Worm (Caenorhabditis elegans) whole organism, L3 larva: Measurements from ENCODE around the gene K03H6.4.

Source experiments
- R02D3.7 ChIP-seq: fragments of 150-350 bp; optimal IDR thresholded peaks from 2 replicates; lab custom pipeline; 2014; ENCODE audit warnings: missing biosample characterization, missing genetic modification characterization
- ZK546.5 ChIP-seq: sonication (generic microtip); optimal IDR thresholded peaks from 2 replicates; lab custom pipeline; 2017; ENCODE audit warnings: missing biosample characterization, missing genetic modification characterization
- aly-2 ChIP-seq: fragments of 150-350 bp; optimal IDR thresholded peaks from 2 replicates; lab custom pipeline; 2014; ENCODE audit warnings: missing biosample characterization, missing genetic modification characterization
- ama-1 ChIP-seq: fragments of 150-350 bp; optimal IDR thresholded peaks from 2 replicates; lab custom pipeline; 2018
- ceh-16 ChIP-seq: sonication (generic microtip); optimal IDR thresholded peaks from 2 replicates; lab custom pipeline; 2017; ENCODE audit warnings: missing biosample characterization, missing genetic modification characterization
- ceh-28 ChIP-seq: fragments of 150-350 bp; optimal IDR thresholded peaks from 2 replicates; lab custom pipeline; 2014; ENCODE audit warnings: missing biosample characterization, missing genetic modification reagents, missing genetic modification characterization
- ceh-9 ChIP-seq: sonication (generic microtip); optimal IDR thresholded peaks from 2 replicates; lab custom pipeline; 2018; ENCODE audit warnings: missing biosample characterization, missing genetic modification characterization
- daf-12 ChIP-seq: fragments of 150-350 bp; optimal IDR thresholded peaks from 2 replicates; lab custom pipeline; 2014; ENCODE audit warnings: missing biosample characterization, missing genetic modification reagents, missing genetic modification characterization
- egl-27 ChIP-seq: sonication (generic microtip); optimal IDR thresholded peaks from 4 replicates; lab custom pipeline; 2017; ENCODE audit warnings: missing biosample characterization, missing genetic modification reagents, missing genetic modification characterization
- egl-5 ChIP-seq: fragments of 150-350 bp; optimal IDR thresholded peaks from 2 replicates; lab custom pipeline; 2017; ENCODE audit warnings: missing biosample characterization, missing genetic modification reagents, missing genetic modification characterization, inconsistent platforms
- elt-2 ChIP-seq: sonication (generic microtip); optimal IDR thresholded peaks from 2 replicates; lab custom pipeline; 2016; ENCODE audit warnings: missing genetic modification reagents, mild to moderate bottlenecking, missing genetic modification characterization, missing compliant biosample characterization
- elt-3 ChIP-seq, 3 experiments: fragments of 150-350 bp in 1 of 3; sonication (generic microtip) in 2 of 3; optimal IDR thresholded peaks; 2 replicates in 2 of 3; 4 replicates in 1 of 3; lab custom pipeline; 2014 to 2017; ENCODE audit warnings: missing biosample characterization in 3 of 3, missing genetic modification characterization in 3 of 3
- eor-1 ChIP-seq, 2 experiments: fragments of 150-350 bp; optimal IDR thresholded peaks; 2 replicates each; lab custom pipeline; 2014 to 2018; ENCODE audit warnings: missing biosample characterization in 2 of 2, missing genetic modification characterization in 2 of 2
- hmg-11 ChIP-seq: sonication (generic microtip); optimal IDR thresholded peaks from 2 replicates; lab custom pipeline; 2016; ENCODE audit warnings: missing genetic modification characterization, missing compliant biosample characterization
- lin-15B ChIP-seq: fragments of 150-350 bp; optimal IDR thresholded peaks from 2 replicates; lab custom pipeline; 2014; ENCODE audit warnings: missing biosample characterization, missing genetic modification characterization
- mdl-1 ChIP-seq: fragments of 150-350 bp; optimal IDR thresholded peaks from 2 replicates; lab custom pipeline; 2014; ENCODE audit warnings: missing biosample characterization, missing genetic modification characterization
- mml-1 ChIP-seq: fragments of 150-350 bp; sonication (generic microtip); optimal IDR thresholded peaks from 3 replicates; lab custom pipeline; 2014; ENCODE audit warnings: missing biosample characterization, missing genetic modification characterization
- nfya-1 ChIP-seq: sonication (generic microtip); optimal IDR thresholded peaks from 2 replicates; lab custom pipeline; 2017; ENCODE audit warnings: missing genetic modification characterization, mild to moderate bottlenecking, missing compliant biosample characterization, antibody characterized with exemption, moderate library complexity; ENCODE audit not compliant: insufficient read depth
- nhr-11 ChIP-seq: fragments of 150-350 bp; optimal IDR thresholded peaks from 2 replicates; lab custom pipeline; 2014; ENCODE audit warnings: missing biosample characterization, missing genetic modification characterization
- nhr-23 ChIP-seq: fragments of 150-350 bp; optimal IDR thresholded peaks from 2 replicates; lab custom pipeline; 2014; ENCODE audit warnings: missing biosample characterization, missing genetic modification reagents, missing genetic modification characterization
- nhr-28 ChIP-seq: fragments of 150-350 bp; optimal IDR thresholded peaks from 2 replicates; lab custom pipeline; 2014; ENCODE audit warnings: missing biosample characterization, missing genetic modification characterization
- nhr-43 ChIP-seq: sonication (generic microtip); optimal IDR thresholded peaks from 2 replicates; lab custom pipeline; 2016; ENCODE audit warnings: mild to moderate bottlenecking, missing genetic modification characterization, missing compliant biosample characterization; ENCODE audit not compliant: poor library complexity, severe bottlenecking
- nhr-77 ChIP-seq: fragments of 150-350 bp; optimal IDR thresholded peaks from 2 replicates; lab custom pipeline; 2014; ENCODE audit warnings: missing biosample characterization, missing genetic modification characterization
- pha-4 ChIP-seq: fragments of 150-350 bp; optimal IDR thresholded peaks from 2 replicates; lab custom pipeline; 2014; ENCODE audit warnings: missing biosample characterization, missing genetic modification reagents, missing genetic modification characterization
- pqm-1 ChIP-seq: fragments of 150-350 bp; optimal IDR thresholded peaks from 2 replicates; lab custom pipeline; 2017; ENCODE audit warnings: missing biosample characterization, missing genetic modification characterization, inconsistent platforms
- snpc-4 ChIP-seq: fragments of 150-350 bp; optimal IDR thresholded peaks from 2 replicates; lab custom pipeline; 2014; ENCODE audit warnings: missing biosample characterization, missing genetic modification characterization
- tbx-2 ChIP-seq: sonication (generic microtip); optimal IDR thresholded peaks from 2 replicates; lab custom pipeline; 2016; ENCODE audit warnings: mild to moderate bottlenecking, missing genetic modification characterization, missing compliant biosample characterization
- unc-39 ChIP-seq: sonication (generic microtip); optimal IDR thresholded peaks from 4 replicates; lab custom pipeline; 2017; ENCODE audit warnings: missing biosample characterization, missing genetic modification characterization
- unc-62 ChIP-seq: fragments of 150-350 bp; sonication (generic microtip); optimal IDR thresholded peaks from 4 replicates; lab custom pipeline; 2014; ENCODE audit warnings: missing biosample characterization, missing genetic modification reagents, missing genetic modification characterization

Gene K03H6.4

DNA sequence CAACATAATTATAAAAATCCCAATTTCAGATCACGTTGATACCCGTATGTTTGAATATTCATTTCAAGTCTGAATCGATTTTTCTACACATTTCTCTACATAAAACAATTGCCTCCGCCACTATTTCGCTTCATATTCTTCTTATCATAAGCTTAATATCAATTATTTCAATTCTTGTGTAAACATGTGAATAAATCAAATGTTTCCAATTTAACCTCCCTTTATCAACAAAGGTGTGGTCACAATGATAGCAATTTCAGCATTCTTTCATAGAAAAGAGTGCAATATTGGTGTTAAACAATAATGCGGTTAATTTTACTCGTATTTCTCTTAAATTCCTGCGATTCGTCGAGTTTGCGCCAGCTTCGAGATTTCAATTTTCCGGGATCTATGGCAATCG is 38.8 kb upstream of the K03H6.4 start, which contains the start of gene Y41D4B.17:
TSS of gene Y41D4B.17 (plus strand) at position 174 of the 400 bp plus-strand sequence.
- TF ChIP-seq pha-4 (tag; lab: Kevin White, UChicago): peak; percentile 39
- peak; percentile 68 for TF ChIP-seq elt-2
- no peak for TF ChIP-seq hmg-11 (tag; lab: Kevin White, UChicago)
- peak; percentile 28 for TF ChIP-seq pqm-1
- TF ChIP-seq ceh-16 (tag; lab: Kevin White, UChicago): no peak
- no peak for TF ChIP-seq R02D3.7
- no peak for TF ChIP-seq ZK546.5 (tag; lab: Kevin White, UChicago)
- TF ChIP-seq aly-2 (tag; lab: Kevin White, UChicago): no peak
- TF ChIP-seq, all 47 proteins: peak for 3

DNA sequence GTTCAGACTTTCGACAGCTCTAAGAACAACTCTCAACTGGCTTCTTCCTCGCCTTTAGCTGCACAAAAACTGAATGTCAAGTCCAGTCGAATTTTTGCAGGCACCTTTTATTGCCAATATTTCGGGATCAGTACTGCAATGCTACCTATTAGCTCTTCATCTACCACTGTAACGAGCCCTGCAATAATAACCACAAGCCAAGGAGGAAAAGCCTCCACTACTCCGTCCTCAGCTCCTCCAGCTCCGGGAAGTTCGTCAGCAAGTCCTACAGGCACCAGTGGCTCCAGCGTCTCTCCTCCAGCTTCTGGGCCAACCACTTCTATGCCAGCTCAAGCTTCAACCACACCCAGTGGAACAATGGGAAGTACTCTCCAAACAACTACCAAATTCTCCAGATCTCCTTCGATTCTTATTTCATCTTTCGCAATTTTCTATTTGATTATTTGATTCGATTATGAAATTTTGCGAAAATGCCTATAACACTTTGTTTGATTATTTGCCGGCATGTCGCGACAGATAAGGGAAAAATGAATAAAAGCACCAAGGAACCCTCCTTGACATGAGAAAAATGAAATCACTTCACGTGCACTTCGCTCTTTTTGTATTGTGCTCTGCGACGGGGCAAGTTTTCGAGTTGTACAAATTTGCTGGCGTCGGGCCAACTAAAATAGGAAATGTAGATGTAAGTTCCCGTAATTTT is 34.0 kb upstream of the K03H6.4 start, which contains the start of gene C34H4.1:
TSS of gene C34H4.1 (plus strand) at position 559 of the 700 bp plus-strand sequence.
- peak; percentile 56 for TF ChIP-seq elt-2
- no peak for TF ChIP-seq nhr-11 (tag; lab: Kevin White, UChicago)
- no peak for TF ChIP-seq ceh-28 (tag; lab: Kevin White, UChicago)
- TF ChIP-seq egl-27: no peak
- peak; percentile 46 for TF ChIP-seq pqm-1
- no peak for TF ChIP-seq snpc-4 (tag; lab: Kevin White, UChicago)
- no peak for TF ChIP-seq eor-1 (tag; optimal IDR thresholded peaks at IDR 0.05; lab: Kevin White, UChicago)
- TF ChIP-seq mdl-1 (tag; lab: Kevin White, UChicago): no peak
- TF ChIP-seq lin-15B (tag; lab: Kevin White, UChicago): no peak
- no peak for TF ChIP-seq R02D3.7
- TF ChIP-seq nfya-1 (tag; lab: Kevin White, UChicago): no peak

DNA sequence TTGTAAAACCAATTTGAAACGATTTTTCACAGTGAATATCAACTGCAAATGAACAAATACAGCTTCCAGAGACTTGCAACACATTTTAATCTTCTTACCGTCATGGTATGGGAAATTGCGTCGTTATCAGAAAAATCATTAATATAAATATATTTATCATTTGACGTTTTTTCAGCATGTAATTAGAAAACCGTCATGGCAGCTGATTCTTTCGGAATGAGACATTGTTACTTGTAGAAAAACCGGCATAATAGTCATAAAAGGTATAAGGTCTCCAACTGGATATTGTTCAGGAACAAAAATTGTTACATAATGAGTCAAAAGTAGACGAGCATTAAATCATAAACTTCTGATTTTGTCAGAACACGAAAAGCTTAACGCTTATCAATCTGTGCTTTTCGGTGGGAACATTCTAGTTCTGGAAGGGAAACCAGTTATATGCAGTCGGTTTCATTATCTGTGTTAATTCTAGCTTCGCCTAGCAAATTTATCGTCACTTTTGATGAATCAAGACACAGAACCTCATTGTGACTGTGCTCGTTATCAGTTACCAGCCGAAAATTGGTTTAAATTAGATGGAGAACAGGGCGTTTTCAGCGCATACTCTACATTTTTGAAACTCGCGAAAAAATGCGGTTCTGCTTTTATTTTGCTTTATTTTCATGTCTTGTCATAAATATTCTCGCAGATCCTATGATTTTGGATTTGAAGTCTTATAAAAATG is 32.2 kb upstream of the K03H6.4 start, which contains the start of gene C34H4.2:
TSS of gene C34H4.2 (plus strand) at position 558 of the 724 bp plus-strand sequence.
- TF ChIP-seq daf-12 (tag; lab: Kevin White, UChicago): no peak
- TF ChIP-seq nhr-77 (tag; lab: Kevin White, UChicago): no peak
- no peak for TF ChIP-seq elt-3 (tag; optimal IDR thresholded peaks at IDR 0.05; lab: Kevin White, UChicago)
- no peak for TF ChIP-seq nhr-23
- no peak for TF ChIP-seq ceh-28 (tag; lab: Kevin White, UChicago)
- no peak for TF ChIP-seq mml-1 (tag; lab: Kevin White, UChicago)
- TF ChIP-seq nhr-28: no peak
- TF ChIP-seq unc-62: no peak
- no peak for TF ChIP-seq ama-1
- no peak for TF ChIP-seq unc-39 (tag; lab: Kevin White, UChicago)
- no peak for TF ChIP-seq nhr-43 (tag; lab: Kevin White, UChicago)
- peak; percentile 53 for TF ChIP-seq pqm-1
- TF ChIP-seq elt-2: peak; percentile 62
- no peak for TF ChIP-seq egl-5 (tag; lab: Kevin White, UChicago)

DNA sequence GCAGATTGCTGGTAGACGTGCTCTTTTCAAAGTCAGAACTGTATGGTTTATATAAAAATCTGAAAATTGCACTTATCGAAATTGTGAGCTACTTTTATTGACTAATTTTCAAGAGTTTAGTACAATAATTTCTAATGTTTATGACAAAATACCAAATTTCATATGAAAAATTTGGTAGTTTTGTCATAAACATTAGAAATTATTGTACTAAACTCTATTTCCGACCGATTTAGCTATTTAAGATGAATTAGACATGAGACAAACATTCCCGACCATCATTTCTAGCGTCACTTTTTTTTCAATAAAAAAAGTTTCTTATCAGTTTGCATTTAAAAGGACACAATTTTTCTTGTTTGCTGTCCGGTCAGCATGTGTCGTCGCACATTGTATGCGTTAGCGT is 29.5 kb upstream of the K03H6.4 start, which contains the start of gene tag-244:
TSS of gene tag-244 (plus strand) at position 301 of the 400 bp plus-strand sequence.
- TF ChIP-seq egl-5 (tag; lab: Kevin White, UChicago): no peak
- peak; percentile 19 for TF ChIP-seq elt-2

DNA sequence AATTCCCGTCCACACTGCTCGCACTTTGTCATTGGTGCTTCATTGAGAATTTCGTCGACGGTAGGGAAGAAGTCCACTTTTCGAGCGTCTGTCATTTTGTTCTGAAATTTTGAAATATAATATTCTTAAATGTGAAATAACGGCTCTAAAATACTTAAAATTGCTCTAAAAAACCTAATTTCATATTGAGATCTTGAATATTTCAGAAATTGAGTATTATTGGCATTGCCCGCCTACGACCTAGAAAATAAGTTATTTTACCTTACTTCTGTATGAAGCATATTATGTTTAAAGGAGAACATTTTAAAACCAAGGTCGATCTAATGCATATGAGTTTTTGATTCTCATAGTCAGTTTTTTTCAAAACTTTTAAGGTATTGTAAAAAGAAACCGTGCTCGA is 29.0 kb upstream of the K03H6.4 start, which contains the start of gene C34H4.5:
TSS of gene C34H4.5 (minus strand) at position 101 of the 400 bp plus-strand sequence.
- TF ChIP-seq ceh-9 (no peak), tbx-2 (tag; lab: Kevin White, UChicago) (no peak), nhr-23 (no peak), ZK546.5 (tag; lab: Kevin White, UChicago) (no peak), ama-1 (no peak), egl-27 (no peak), mml-1 (tag; lab: Kevin White, UChicago) (no peak), ceh-16 (tag; lab: Kevin White, UChicago) (no peak)
